Fruit fly (Drosophila melanogaster) S2 (cell line): ENCODE results near the gene Mst87F.

Experiments used
- CG8478 ChIP-seq: fragments of >200 bp; optimal IDR thresholded peaks from 2 replicates; lab custom pipeline; 2018
- CTCF ChIP-seq, 2 experiments: fragments of >200 bp; optimal IDR thresholded peaks; 2 replicates each; lab custom pipeline; 2018

DNA sequence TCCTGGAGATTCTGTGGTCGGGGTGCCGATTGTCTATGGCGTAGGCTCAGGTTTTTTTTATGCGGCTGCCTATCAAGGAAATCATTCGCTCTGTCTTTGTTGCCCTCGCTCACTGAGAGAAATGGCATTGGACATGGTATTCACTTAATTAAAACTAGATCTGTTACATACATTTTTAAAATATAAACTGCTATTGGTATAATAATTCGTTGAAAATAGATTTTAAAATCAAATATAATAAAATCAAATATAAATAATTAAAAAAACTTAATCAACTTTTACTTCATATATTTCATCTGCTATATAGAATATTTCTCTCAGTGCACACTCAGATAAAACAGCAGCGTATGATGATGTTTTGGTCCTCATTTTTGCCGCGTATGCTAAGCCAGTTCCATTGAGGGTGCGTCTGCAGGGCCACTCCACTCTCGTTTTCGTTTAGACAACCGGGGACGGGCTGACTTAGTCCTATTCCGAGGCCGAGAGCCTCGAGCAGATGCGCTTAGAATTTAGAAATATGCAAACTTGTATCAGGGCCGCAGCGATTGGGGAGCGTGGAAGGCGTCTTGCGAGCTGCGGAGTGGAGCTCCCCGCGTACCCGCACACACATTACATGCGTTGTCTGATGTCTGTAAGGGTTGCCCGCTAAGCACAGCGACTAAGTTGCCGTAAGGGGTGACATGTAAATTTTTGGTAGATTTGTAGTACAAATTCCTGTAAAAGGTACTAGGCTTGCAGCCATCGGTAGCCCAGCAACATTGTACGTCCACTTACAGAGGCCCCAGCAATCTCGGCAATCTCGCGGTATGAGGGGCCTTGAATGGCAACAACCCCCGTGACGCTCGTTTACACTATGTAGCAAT lies 28.0 kb downstream of the Mst87F start:
- no peak for TF ChIP-seq CG8478 (lab: Kevin White, UChicago)
- no peak for TF ChIP-seq CTCF (optimal IDR thresholded peaks at IDR 0.05; lab: Kevin White, UChicago)
